Fruit fly (Drosophila melanogaster): ENCODE results near the gene Fkbp39.

Gene Fkbp39

dm6 chr3R:15287763-15288162 is 45.2 kb downstream of the Fkbp39 start (continued):
- TF ChIP-seq CG5245 (GFP tag; optimal IDR thresholded peaks at IDR 0.05) (no peak), peb (GFP tag; IDR thresholded peaks at IDR 0.05) (no peak), CG31388 (GFP tag; optimal IDR thresholded peaks at IDR 0.05) (no peak), CG3163 (GFP tag; optimal IDR thresholded peaks at IDR 0.05) (peak; percentile 27), CG2889 (GFP tag; IDR thresholded peaks at IDR 0.05) (no peak), unpg (GFP tag; optimal IDR thresholded peaks at IDR 0.05) (no peak), knrl (GFP tag; IDR thresholded peaks at IDR 0.05; ENCODE audit: partially characterized antibody) (no peak), HLH4C (GFP tag; IDR thresholded peaks at IDR 0.05; ENCODE audit: partially characterized antibody) (no peak), CG9876 (GFP tag; optimal IDR thresholded peaks at IDR 0.05) (no peak), klu (GFP tag; IDR thresholded peaks at IDR 0.05) (no peak), tgo (GFP tag; IDR thresholded peaks at IDR 0.05) (no peak), CG17328 (GFP tag; IDR thresholded peaks at IDR 0.05) (no peak), slou (GFP tag; optimal IDR thresholded peaks at IDR 0.05) (no peak), psq (GFP tag; optimal IDR thresholded peaks at IDR 0.05) (no peak), CG13624 (GFP tag; optimal IDR thresholded peaks at IDR 0.05) (peak; percentile 4), pita (GFP tag; optimal IDR thresholded peaks at IDR 0.05) (no peak), CG7963 (GFP tag; IDR thresholded peaks at IDR 0.05; ENCODE audit: partially characterized antibody) (no peak), sim (GFP tag; IDR thresholded peaks at IDR 0.05) (no peak), sug (tag; optimal IDR thresholded peaks at IDR 0.05) (peak; percentile 38), insv (GFP tag; optimal IDR thresholded peaks at IDR 0.05) (peak in 1 of 2 experiments; percentile 50), CG11085 (GFP tag; IDR thresholded peaks at IDR 0.05) (no peak), pho (GFP tag; optimal IDR thresholded peaks at IDR 0.05) (peak; percentile 17), ara (GFP tag; IDR thresholded peaks at IDR 0.05) (no peak), Fer3 (tag; optimal IDR thresholded peaks at IDR 0.05) (no peak), gfzf (GFP tag; optimal IDR thresholded peaks at IDR 0.05) (peak; percentile 97), hth (optimal IDR thresholded peaks at IDR 0.05) (no peak), Hmr (GFP tag; optimal IDR thresholded peaks at IDR 0.05) (peak; percentile 55), vfl (GFP tag; optimal IDR thresholded peaks at IDR 0.05) (no peak), jumu (GFP tag; optimal IDR thresholded peaks at IDR 0.05) (peak; percentile 46), E2f1 (GFP tag; IDR thresholded peaks at IDR 0.05) (no peak), CG14014 (GFP tag; IDR thresholded peaks at IDR 0.05) (no peak), CG13123 (GFP tag; optimal IDR thresholded peaks at IDR 0.05) (no peak), MESR4 (GFP tag; optimal IDR thresholded peaks at IDR 0.05) (peak; percentile 63), CG12155 (GFP tag; optimal IDR thresholded peaks at IDR 0.05) (no peak), Rfx (GFP tag; IDR thresholded peaks at IDR 0.05) (no peak), Abd-B (GFP tag; optimal IDR thresholded peaks at IDR 0.05) (peak; percentile 64), Sox100B (GFP tag; optimal IDR thresholded peaks at IDR 0.05) (no peak), CG34422 (GFP tag; IDR thresholded peaks at IDR 0.05) (no peak), ssp (GFP tag; IDR thresholded peaks at IDR 0.05) (no peak), Ets97D (GFP tag; optimal IDR thresholded peaks at IDR 0.05) (peak; percentile 75), mld (GFP tag; IDR thresholded peaks at IDR 0.05; ENCODE audit: partially characterized antibody) (no peak), CG31224 (GFP tag; IDR thresholded peaks at IDR 0.05) (no peak), salm (tag; optimal IDR thresholded peaks at IDR 0.05) (no peak), gsb-n (tag; optimal IDR thresholded peaks at IDR 0.05) (no peak), CG12104 (GFP tag; optimal IDR thresholded peaks at IDR 0.05) (no peak), CG10462 (GFP tag; optimal IDR thresholded peaks at IDR 0.05) (peak; percentile 82), Sry-β (GFP tag; optimal IDR thresholded peaks at IDR 0.05) (no peak), nom (GFP tag; optimal IDR thresholded peaks at IDR 0.05) (no peak), gro (GFP tag; optimal IDR thresholded peaks at IDR 0.05) (peak; percentile 37), CG4707 (GFP tag; optimal IDR thresholded peaks at IDR 0.05) (no peak), tx (GFP tag; optimal IDR thresholded peaks at IDR 0.05) (no peak), kay (GFP tag; optimal IDR thresholded peaks at IDR 0.05) (peak; percentile 42), CG17829 (tag; optimal IDR thresholded peaks at IDR 0.05) (peak; percentile 54)

Data from whole organism, embryonic.